Worm (Caenorhabditis elegans) whole organism, young adult: ENCODE data around the gene gcy-7.
A peak's percentile ranks its signal among the peaks of the same experiment; 100 is the strongest.

Experiments
- B0019.2 ChIP-seq: fragments of 200-800 bp; sonication (Bioruptor generic); conservative IDR thresholded peaks from 2 replicates; pipeline ENCODE4 v1.3.6; 2022; ENCODE audit warnings: missing genetic modification reagents, missing genetic modification characterization, missing compliant biosample characterization
- B0261.1 ChIP-seq: sonication (generic microtip); optimal IDR thresholded peaks from 2 replicates; lab custom pipeline; 2016; ENCODE audit warnings: mild to moderate bottlenecking, missing genetic modification characterization, moderate library complexity, missing compliant biosample characterization
- C06A6.2 ChIP-seq: fragments of 200-800 bp; sonication (Bioruptor generic); conservative IDR thresholded peaks from 2 replicates; pipeline ENCODE4 v1.3.6; 2022; ENCODE audit warnings: missing genetic modification characterization, missing compliant biosample characterization
- C17E4.6 ChIP-seq: fragments of 200-800 bp; sonication (Bioruptor generic); IDR thresholded peaks from 2 replicates; pipeline ENCODE4 v1.3.6; 2022; ENCODE audit warnings: missing genetic modification reagents, missing genetic modification characterization, missing compliant biosample characterization
- F22D6.2 ChIP-seq: sonication (generic microtip); optimal IDR thresholded peaks from 2 replicates; lab custom pipeline; 2016; ENCODE audit warnings: mild to moderate bottlenecking, missing genetic modification characterization, missing compliant biosample characterization
- F33H1.4 ChIP-seq: fragments of 200-800 bp; sonication (Bioruptor generic); IDR thresholded peaks from 2 replicates; pipeline ENCODE4 v1.3.6; 2022; ENCODE audit warnings: missing genetic modification reagents, missing genetic modification characterization, missing compliant biosample characterization
- F57C9.4 ChIP-seq: sonication (generic microtip); optimal IDR thresholded peaks from 2 replicates; lab custom pipeline; 2017; ENCODE audit warnings: mild to moderate bottlenecking, missing genetic modification characterization, missing compliant biosample characterization
- K11D2.4 ChIP-seq: fragments of 200-800 bp; sonication (Bioruptor generic); IDR thresholded peaks from 2 replicates; pipeline ENCODE4 v1.3.6; 2022; ENCODE audit warnings: missing genetic modification reagents, missing genetic modification characterization, missing compliant biosample characterization
- Y53G8AR.9 ChIP-seq: fragments of 200-800 bp; sonication (Bioruptor generic); conservative IDR thresholded peaks from 2 replicates; pipeline ENCODE4 v1.3.6; 2022; ENCODE audit warnings: missing genetic modification reagents, missing genetic modification characterization, missing compliant biosample characterization
- Y56A3A.18 ChIP-seq: fragments of 200-800 bp; sonication (Bioruptor generic); IDR thresholded peaks from 2 replicates; pipeline ENCODE4 v1.3.6; 2022; ENCODE audit warnings: missing genetic modification reagents, missing genetic modification characterization, missing compliant biosample characterization
- ZK185.1 ChIP-seq: sonication (generic microtip); optimal IDR thresholded peaks from 2 replicates; lab custom pipeline; 2016; ENCODE audit warnings: mild to moderate bottlenecking, missing genetic modification characterization, missing compliant biosample characterization; ENCODE audit not compliant: poor library complexity, severe bottlenecking
- aptf-3 ChIP-seq: fragments of 200-800 bp; sonication (Bioruptor generic); IDR thresholded peaks from 2 replicates; pipeline ENCODE4 v1.3.6; 2022; ENCODE audit warnings: missing genetic modification characterization, missing compliant biosample characterization
- atf-7 ChIP-seq: sonication (generic microtip); optimal IDR thresholded peaks from 2 replicates; lab custom pipeline; 2017; ENCODE audit warnings: mild to moderate bottlenecking, missing genetic modification characterization, missing compliant biosample characterization
- athp-1 ChIP-seq: sonication (generic microtip); optimal IDR thresholded peaks from 2 replicates; lab custom pipeline; 2017; ENCODE audit warnings: mild to moderate bottlenecking, missing genetic modification characterization, missing compliant biosample characterization
- cebp-2 ChIP-seq: fragments of 200-800 bp; sonication (Bioruptor generic); IDR thresholded peaks from 2 replicates; pipeline ENCODE4 v1.3.6; 2022; ENCODE audit warnings: missing genetic modification characterization, missing compliant biosample characterization
- ceh-100 ChIP-seq: fragments of 200-800 bp; sonication (Bioruptor generic); IDR thresholded peaks from 2 replicates; pipeline ENCODE4 v1.3.6; 2022; ENCODE audit warnings: missing genetic modification reagents, missing genetic modification characterization, missing compliant biosample characterization
- die-1 ChIP-seq: sonication (generic microtip); optimal IDR thresholded peaks from 2 replicates; lab custom pipeline; 2016; ENCODE audit warnings: missing genotype, mild to moderate bottlenecking, missing genetic modification characterization, missing compliant biosample characterization
- dox-1 ChIP-seq: fragments of 200-800 bp; sonication (Bioruptor generic); IDR thresholded peaks from 2 replicates; pipeline ENCODE4 v1.3.6; 2022; ENCODE audit warnings: missing genetic modification reagents, missing genetic modification characterization, missing compliant biosample characterization
- fkh-3 ChIP-seq: sonication (generic microtip); optimal IDR thresholded peaks from 2 replicates; lab custom pipeline; 2016; ENCODE audit warnings: mild to moderate bottlenecking, missing genetic modification characterization, missing compliant biosample characterization
- lag-1 ChIP-seq: fragments of 200-800 bp; sonication (Bioruptor generic); IDR thresholded peaks from 2 replicates; pipeline ENCODE4 v1.3.6; 2022; ENCODE audit warnings: missing genetic modification reagents, missing genetic modification characterization, missing compliant biosample characterization
- let-526 ChIP-seq: fragments of 200-800 bp; sonication (Bioruptor generic); IDR thresholded peaks from 2 replicates; pipeline ENCODE4 v1.3.6; 2022; ENCODE audit warnings: missing genetic modification reagents, missing genetic modification characterization, missing compliant biosample characterization
- lin-35 ChIP-seq, 3 experiments: fragments of 150-350 bp in 2 of 3; sonication (generic microtip) in 1 of 3; optimal IDR thresholded peaks; 2 replicates each; lab custom pipeline; 2014 to 2018; ENCODE audit warnings: missing biosample characterization in 3 of 3, missing genetic modification characterization in 3 of 3, missing genetic modification reagents in 3 of 3
- lsl-1 ChIP-seq: fragments of 200-800 bp; sonication (Bioruptor generic); optimal IDR thresholded peaks from 2 replicates; lab custom pipeline; 2018; ENCODE audit warnings: mild to moderate bottlenecking, missing genetic modification characterization, moderate library complexity, missing compliant biosample characterization
- lsy-27 ChIP-seq: sonication (generic microtip); optimal IDR thresholded peaks from 2 replicates; lab custom pipeline; 2017; ENCODE audit warnings: missing genetic modification characterization, mild to moderate bottlenecking, missing compliant biosample characterization, antibody characterized with exemption, missing genotype, borderline replicate concordance; ENCODE audit not compliant: insufficient read depth
- madf-3 ChIP-seq: fragments of 200-800 bp; sonication (Bioruptor generic); IDR thresholded peaks from 2 replicates; pipeline ENCODE4 v1.3.6; 2022; ENCODE audit warnings: missing genetic modification reagents, missing genetic modification characterization, missing compliant biosample characterization
- madf-6 ChIP-seq: fragments of 200-800 bp; sonication (Bioruptor generic); IDR thresholded peaks from 2 replicates; pipeline ENCODE4 v1.3.6; 2022; ENCODE audit warnings: missing genetic modification reagents, missing genetic modification characterization, missing compliant biosample characterization
- mcd-1 ChIP-seq: fragments of 200-800 bp; sonication (Bioruptor generic); IDR thresholded peaks from 2 replicates; pipeline ENCODE4 v1.3.6; 2022; ENCODE audit warnings: missing genetic modification reagents, missing genetic modification characterization, missing compliant biosample characterization
- mel-28 ChIP-seq: sonication (generic microtip); optimal IDR thresholded peaks from 2 replicates; lab custom pipeline; 2016; ENCODE audit warnings: borderline replicate concordance, mild to moderate bottlenecking, missing genetic modification characterization, missing compliant biosample characterization
- mes-4 ChIP-seq: sonication (generic microtip); optimal IDR thresholded peaks from 2 replicates; lab custom pipeline; 2016; ENCODE audit warnings: missing genotype, missing genetic modification characterization, missing compliant biosample characterization
- nfya-1 ChIP-seq: sonication (generic microtip); optimal IDR thresholded peaks from 2 replicates; lab custom pipeline; 2017; ENCODE audit warnings: antibody characterized with exemption, missing compliant biosample characterization, missing genetic modification characterization, borderline replicate concordance; ENCODE audit not compliant: insufficient read depth
- nfyb-1 ChIP-seq: fragments of 200-800 bp; sonication (Bioruptor generic); IDR thresholded peaks from 2 replicates; pipeline ENCODE4 v1.3.6; 2022; ENCODE audit warnings: missing genetic modification reagents, missing genetic modification characterization, missing compliant biosample characterization
- nhr-27 ChIP-seq: fragments of 200-800 bp; sonication (Bioruptor generic); optimal IDR thresholded peaks from 2 replicates; lab custom pipeline; 2018; ENCODE audit warnings: mild to moderate bottlenecking, missing genetic modification characterization, moderate library complexity, missing compliant biosample characterization
- nhr-80 ChIP-seq: sonication (generic microtip); optimal IDR thresholded peaks from 2 replicates; lab custom pipeline; 2016; ENCODE audit warnings: missing genetic modification characterization, missing compliant biosample characterization
- repo-1 ChIP-seq: sonication (generic microtip); optimal IDR thresholded peaks from 2 replicates; lab custom pipeline; 2017; ENCODE audit warnings: mild to moderate bottlenecking, missing genetic modification characterization, missing compliant biosample characterization
- sptf-2 ChIP-seq: fragments of 200-800 bp; sonication (Bioruptor generic); optimal IDR thresholded peaks from 2 replicates; lab custom pipeline; 2018; ENCODE audit warnings: mild to moderate bottlenecking, missing genetic modification characterization, missing compliant biosample characterization
- tbp1 ChIP-seq: fragments of 200-800 bp; sonication (Bioruptor generic); optimal IDR thresholded peaks from 2 replicates; lab custom pipeline; 2018; ENCODE audit warnings: mild to moderate bottlenecking, missing genetic modification characterization, missing compliant biosample characterization
- tlf-1 ChIP-seq: fragments of 200-800 bp; sonication (Bioruptor generic); optimal IDR thresholded peaks from 2 replicates; lab custom pipeline; 2018; ENCODE audit warnings: mild to moderate bottlenecking, missing genetic modification characterization, missing compliant biosample characterization
- zfh-2 ChIP-seq: fragments of 200-800 bp; sonication (Bioruptor generic); conservative IDR thresholded peaks from 2 replicates; pipeline ENCODE4 v1.3.6; 2022; ENCODE audit warnings: missing genetic modification reagents, missing genetic modification characterization, missing compliant biosample characterization
- ztf-18 ChIP-seq: sonication (generic microtip); optimal IDR thresholded peaks from 2 replicates; lab custom pipeline; 2016; ENCODE audit warnings: missing genotype, mild to moderate bottlenecking, missing genetic modification characterization, missing compliant biosample characterization
- ztf-25 ChIP-seq: fragments of 200-800 bp; sonication (Bioruptor generic); IDR thresholded peaks from 2 replicates; pipeline ENCODE4 v1.3.6; 2022; ENCODE audit warnings: missing genetic modification reagents, missing genetic modification characterization, missing compliant biosample characterization

gcy-7 gene

DNA sequence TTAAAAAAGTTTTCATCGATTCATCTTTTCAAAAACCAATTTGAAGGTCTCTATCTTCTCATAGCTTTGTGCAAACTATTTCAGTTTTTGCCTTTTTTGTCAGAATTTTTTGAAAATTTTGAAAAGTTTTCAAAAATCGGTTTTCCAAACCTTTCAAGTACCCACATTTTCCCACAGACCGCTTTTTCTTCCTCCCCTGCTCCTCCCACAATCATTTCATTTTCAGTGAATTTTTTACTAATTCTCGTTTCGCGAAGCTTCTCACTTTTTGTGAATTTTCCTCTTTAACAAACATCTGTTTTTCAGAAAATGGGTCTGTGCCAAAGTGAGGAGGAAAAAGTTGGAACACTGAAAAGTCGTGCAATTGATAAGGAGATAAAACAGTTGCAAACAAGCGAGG lies 16.5 kb upstream of the gcy-7 start, which contains the start of gene gpa-2:
Gene gpa-2 (plus strand): TSS at position 301 of the 400 bp plus-strand sequence.
- TF ChIP-seq lag-1: no peak
- TF ChIP-seq aptf-3 (GFP tag; lab: Robert Waterston, UW): no peak
- TF ChIP-seq tbp1 (GFP tag; lab: Kevin White, UChicago): no peak
- no peak for TF ChIP-seq ztf-18
- no peak for TF ChIP-seq cebp-2 (GFP tag; lab: Robert Waterston, UW)
- TF ChIP-seq ceh-100 (GFP tag; lab: Robert Waterston, UW): no peak
- no peak for TF ChIP-seq madf-3 (GFP tag; lab: Robert Waterston, UW)
- TF ChIP-seq lsy-27: no peak
- TF ChIP-seq ZK185.1 (tag; lab: Kevin White, UChicago): no peak
- TF ChIP-seq, all 124 proteins: peak for 0

- TF ChIP-seq B0019.2 (GFP tag; lab: Robert Waterston, UW): no peak
- TF ChIP-seq nhr-80 (tag; lab: Kevin White, UChicago): no peak
Observed at ce11 chrV:8375419-8375818, 11.7 kb upstream of the gcy-7 start, which contains the start of gene F38E1.10. Gene F38E1.10, minus strand, starts transcription at chrV:8375519.

DNA sequence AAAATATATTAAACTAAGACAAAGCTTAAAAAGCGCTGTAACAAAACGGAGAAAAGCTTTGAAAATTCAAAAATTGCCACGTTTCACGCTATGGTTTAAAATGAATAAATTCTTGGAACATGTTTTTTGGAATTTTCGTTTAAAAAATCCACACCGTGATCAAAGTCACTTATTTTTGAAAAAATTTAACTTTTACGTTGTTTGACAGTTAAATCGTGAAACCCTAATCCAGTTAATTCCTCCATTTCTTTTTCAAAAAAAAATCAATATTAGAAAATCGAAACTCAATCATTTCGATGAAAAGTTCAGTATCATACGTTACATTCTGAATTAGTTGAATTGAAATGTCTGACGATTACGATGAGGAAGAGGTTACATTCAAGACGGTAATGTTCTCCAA lies 11.3 kb upstream of the gcy-7 start, which contains the start of gene F38E1.3:
Gene F38E1.3 (plus strand): TSS at position 301 of the 400 bp plus-strand sequence.
- TF ChIP-seq madf-6 (GFP tag; lab: Robert Waterston, UW): no peak
- TF ChIP-seq fkh-3: no peak
- no peak for TF ChIP-seq nfyb-1 (GFP tag; lab: Robert Waterston, UW)

- TF ChIP-seq ztf-25 (GFP tag; lab: Robert Waterston, UW) (no peak), die-1 (tag; lab: Kevin White, UChicago) (no peak), athp-1 (no peak), F57C9.4 (no peak), let-526 (GFP tag; lab: Robert Waterston, UW) (no peak), C06A6.2 (no peak), mes-4 (tag; lab: Kevin White, UChicago) (no peak), dox-1 (GFP tag; lab: Robert Waterston, UW) (no peak), lsl-1 (GFP tag; lab: Kevin White, UChicago) (no peak)
Observed at ce11 chrV:8379206-8379605, 8.0 kb upstream of the gcy-7 start, which contains the start of gene F52E1.5. Gene F52E1.5, plus strand, starts transcription at chrV:8379506.

DNA sequence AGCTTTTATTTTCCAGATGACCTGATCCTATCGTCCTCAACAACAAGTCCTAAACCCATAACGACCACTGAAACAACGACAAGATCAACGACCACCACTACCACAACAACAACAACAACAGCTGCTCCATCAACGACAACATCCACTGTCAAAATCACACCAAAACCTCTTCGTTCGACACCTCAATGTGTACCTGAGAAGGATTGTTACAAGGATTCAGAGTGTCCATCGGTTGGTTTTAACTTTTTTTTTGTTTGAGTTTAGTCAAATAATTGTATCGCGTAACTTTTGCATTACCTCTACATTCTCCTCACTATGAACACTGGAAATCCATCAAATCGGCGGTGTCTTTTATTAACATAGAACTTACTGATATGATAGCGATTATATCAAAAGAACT lies 7.1 kb upstream of the gcy-7 start:
- no peak for TF ChIP-seq athp-1
- no peak for TF ChIP-seq mcd-1 (GFP tag; lab: Robert Waterston, UW)
- no peak for TF ChIP-seq F22D6.2
- no peak for TF ChIP-seq repo-1 (tag; lab: Kevin White, UChicago)
- TF ChIP-seq K11D2.4: no peak
- TF ChIP-seq tlf-1 (GFP tag; lab: Kevin White, UChicago): no peak
- no peak for TF ChIP-seq zfh-2
- TF ChIP-seq lin-35 (GFP tag; optimal IDR thresholded peaks at IDR 0.05; lab: Kevin White, UChicago): no peak

DNA sequence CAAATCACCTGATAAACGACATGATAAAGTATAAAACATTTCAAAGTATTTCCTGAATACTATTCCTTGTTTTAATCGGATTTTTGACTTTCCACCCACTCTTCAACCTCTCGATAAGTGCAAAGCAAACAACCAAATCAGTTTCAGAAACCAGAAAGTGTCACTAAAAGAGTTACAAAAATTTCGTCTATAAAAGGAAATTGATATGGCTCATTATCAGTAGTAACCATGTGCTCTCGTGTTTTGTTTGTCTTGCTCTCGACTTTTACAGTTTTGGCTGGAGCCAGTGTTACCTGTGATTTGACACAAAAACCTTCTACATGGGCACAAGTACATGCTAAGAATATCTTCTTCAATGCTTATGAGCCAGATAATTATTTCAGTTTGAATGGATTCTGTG lies 3.4 kb upstream of the gcy-7 start, which contains the start of gene F52E1.14:
Gene F52E1.14 (plus strand): TSS at position 207 of the 400 bp plus-strand sequence.
- TF ChIP-seq ceh-100 (GFP tag; lab: Robert Waterston, UW) (no peak), atf-7 (tag; lab: Kevin White, UChicago) (peak; percentile 37), F33H1.4 (GFP tag; lab: Robert Waterston, UW) (no peak), ZK185.1 (tag; lab: Kevin White, UChicago) (no peak), mel-28 (no peak), nhr-27 (tag; lab: Kevin White, UChicago) (no peak), B0019.2 (GFP tag; lab: Robert Waterston, UW) (no peak), aptf-3 (GFP tag; lab: Robert Waterston, UW) (no peak), Y56A3A.18 (GFP tag; lab: Robert Waterston, UW) (no peak), Y53G8AR.9 (GFP tag; lab: Robert Waterston, UW) (no peak), sptf-2 (GFP tag; lab: Kevin White, UChicago) (no peak), B0261.1 (tag; lab: Kevin White, UChicago) (no peak), C17E4.6 (no peak), lin-35 (GFP tag; optimal IDR thresholded peaks at IDR 0.05; lab: Kevin White, UChicago) (no peak), tbp1 (GFP tag; lab: Kevin White, UChicago) (peak; percentile 0), nfya-1 (no peak), let-526 (GFP tag; lab: Robert Waterston, UW) (no peak), nhr-80 (tag; lab: Kevin White, UChicago) (peak; percentile 74)
